Fruit fly (Drosophila melanogaster) whole organism, embryonic: ENCODE data around the gene CG14332.

ENCODE experiments used
- Awh ChIP-seq: fragments of 200-800 bp; sonication (Bioruptor generic); IDR thresholded peaks from 2 replicates; pipeline ENCODE4, ENCODE4 v1.3.6; 2022; ENCODE audit warnings: missing biosample characterization, missing genetic modification characterization
- BEAF-32 ChIP-seq: fragments of 200-800 bp; sonication (Bioruptor generic); optimal IDR thresholded peaks from 3 replicates; lab custom pipeline; 2017; ENCODE audit warnings: missing biosample characterization, missing genetic modification characterization, mild to moderate bottlenecking, moderate library complexity, missing genetic modification reagents
- CG10366 ChIP-seq: fragments of 200-800 bp; sonication (Bioruptor generic); IDR thresholded peaks from 2 replicates; pipeline ENCODE4 v1.3.6; 2022; ENCODE audit warnings: missing biosample characterization, missing genetic modification characterization
- CG11398 ChIP-seq: fragments of 200-800 bp; sonication (Bioruptor generic); optimal IDR thresholded peaks from 2 replicates; lab custom pipeline; 2016; ENCODE audit warnings: missing biosample characterization, missing genetic modification characterization
- CG11456 ChIP-seq: fragments of 200-800 bp; sonication (Bioruptor generic); IDR thresholded peaks from 3 replicates; pipeline ENCODE4 v1.3.6; 2022; ENCODE audit warnings: missing biosample characterization, missing genetic modification characterization
- CG11696 ChIP-seq: fragments of 200-800 bp; sonication (Bioruptor generic); IDR thresholded peaks from 2 replicates; pipeline ENCODE4 v1.3.6; 2022; ENCODE audit warnings: missing biosample characterization, missing genetic modification characterization
- CG11723 ChIP-seq: fragments of 200-800 bp; sonication (Bioruptor generic); optimal IDR thresholded peaks from 2 replicates; lab custom pipeline; 2017; ENCODE audit warnings: missing biosample characterization, mild to moderate bottlenecking, missing genetic modification characterization
- CG12769 ChIP-seq: fragments of 200-800 bp; sonication (Bioruptor generic); optimal IDR thresholded peaks from 2 replicates; lab custom pipeline; 2019; ENCODE audit warnings: missing biosample characterization, mild to moderate bottlenecking, missing genetic modification characterization, moderate library complexity
- CG13894 ChIP-seq: fragments of 200-800 bp; sonication (Bioruptor generic); optimal IDR thresholded peaks from 3 replicates; lab custom pipeline; 2018; ENCODE audit warnings: missing biosample characterization, mild to moderate bottlenecking, missing genetic modification characterization, moderate library complexity
- CG14860 ChIP-seq: fragments of 200-800 bp; sonication (Bioruptor generic); IDR thresholded peaks from 3 replicates; pipeline ENCODE4 v1.3.6; 2022; ENCODE audit warnings: missing biosample characterization, missing genetic modification characterization; ENCODE audit not compliant: partially characterized antibody
- CG16815 ChIP-seq: fragments of 200-800 bp; sonication (Bioruptor generic); optimal IDR thresholded peaks from 3 replicates; lab custom pipeline; 2017; ENCODE audit warnings: missing biosample characterization, mild to moderate bottlenecking, missing genetic modification characterization
- CG2129 ChIP-seq: fragments of 200-800 bp; sonication (Bioruptor generic); IDR thresholded peaks from 2 replicates; pipeline ENCODE4 v1.3.6; 2022; ENCODE audit warnings: missing biosample characterization, missing genetic modification characterization; ENCODE audit not compliant: partially characterized antibody
- CG2199 ChIP-seq: fragments of 200-800 bp; sonication (Bioruptor generic); IDR thresholded peaks from 3 replicates; pipeline ENCODE4 v1.3.6; 2022; ENCODE audit warnings: missing biosample characterization, missing genetic modification characterization
- CG2889 ChIP-seq: fragments of 200-800 bp; sonication (Bioruptor generic); IDR thresholded peaks from 3 replicates; pipeline ENCODE4 v1.3.6; 2022; ENCODE audit warnings: missing biosample characterization, missing genetic modification characterization
- CG33557 ChIP-seq: fragments of 200-800 bp; sonication (Bioruptor generic); optimal IDR thresholded peaks from 2 replicates; lab custom pipeline; 2019; ENCODE audit warnings: missing biosample characterization, mild to moderate bottlenecking, missing genetic modification characterization, moderate library complexity
- CG7928 ChIP-seq: fragments of 200-800 bp; sonication (Bioruptor generic); optimal IDR thresholded peaks from 2 replicates; lab custom pipeline; 2017; ENCODE audit warnings: missing biosample characterization, mild to moderate bottlenecking, missing genetic modification characterization
- Dfd ChIP-seq, 2 experiments: fragments of >200 bp; optimal IDR thresholded peaks; 2 replicates each; lab custom pipeline; 2017; ENCODE audit warnings: missing biosample characterization in 2 of 2, missing genetic modification characterization in 2 of 2
- Elba2 ChIP-seq: fragments of 200-800 bp; sonication (Bioruptor generic); optimal IDR thresholded peaks from 3 replicates; lab custom pipeline; 2016; ENCODE audit warnings: missing biosample characterization, missing genetic modification characterization
- Hr3 ChIP-seq: fragments of 200-800 bp; sonication (Bioruptor generic); optimal IDR thresholded peaks from 3 replicates; lab custom pipeline; 2016; ENCODE audit warnings: missing biosample characterization, missing genetic modification characterization
- NK7.1 ChIP-seq: fragments of 200-800 bp; sonication (Bioruptor generic); optimal IDR thresholded peaks from 3 replicates; lab custom pipeline; 2016; ENCODE audit warnings: missing biosample characterization, missing genetic modification characterization
- Sin3A ChIP-seq: fragments of >200 bp; optimal IDR thresholded peaks from 2 replicates; lab custom pipeline; 2018
- cad ChIP-seq: fragments of >200 bp; optimal IDR thresholded peaks from 2 replicates; lab custom pipeline; 2017; ENCODE audit warnings: missing biosample characterization, missing genetic modification characterization
- chinmo ChIP-seq: fragments of 200-800 bp; sonication (Bioruptor generic); IDR thresholded peaks from 4 replicates; pipeline ENCODE4 v1.3.6; 2022; ENCODE audit warnings: missing biosample characterization, missing genetic modification characterization; ENCODE audit not compliant: partially characterized antibody
- dimm ChIP-seq: fragments of 200-800 bp; sonication (Bioruptor generic); IDR thresholded peaks from 2 replicates; pipeline ENCODE4 v1.3.6; 2022; ENCODE audit warnings: missing biosample characterization, missing genetic modification characterization
- dpn ChIP-seq, 2 experiments: fragments of 200-800 bp; sonication (Bioruptor generic); optimal IDR thresholded peaks; 3 replicates each; lab custom pipeline; 2016; ENCODE audit warnings: missing biosample characterization in 2 of 2, missing genetic modification characterization in 2 of 2
- lbe ChIP-seq: fragments of 200-800 bp; sonication (Bioruptor generic); optimal IDR thresholded peaks from 2 replicates; lab custom pipeline; 2016; ENCODE audit warnings: missing biosample characterization, mild to moderate bottlenecking, missing genetic modification characterization
- luna ChIP-seq: fragments of 200-800 bp; sonication (Bioruptor generic); optimal IDR thresholded peaks from 2 replicates; lab custom pipeline; 2016; ENCODE audit warnings: missing biosample characterization, missing genetic modification characterization
- oc ChIP-seq: fragments of 200-800 bp; sonication (Bioruptor generic); optimal IDR thresholded peaks from 2 replicates; lab custom pipeline; 2018; ENCODE audit warnings: missing biosample characterization, mild to moderate bottlenecking, missing genetic modification characterization, moderate library complexity
- odd ChIP-seq: fragments of 200-800 bp; sonication (Bioruptor generic); optimal IDR thresholded peaks from 2 replicates; lab custom pipeline; 2017; ENCODE audit warnings: missing biosample characterization, mild to moderate bottlenecking, missing genetic modification characterization
- sd ChIP-seq: fragments of 200-800 bp; sonication (Bioruptor generic); optimal IDR thresholded peaks from 3 replicates; lab custom pipeline; 2018; ENCODE audit warnings: missing biosample characterization, mild to moderate bottlenecking, missing genetic modification characterization, moderate library complexity
- sens-2 ChIP-seq: fragments of 200-800 bp; sonication (Bioruptor generic); IDR thresholded peaks from 2 replicates; pipeline ENCODE4 v1.3.6; 2022; ENCODE audit warnings: missing biosample characterization, missing genetic modification characterization
- usp ChIP-seq: fragments of >200 bp; optimal IDR thresholded peaks from 2 replicates; lab custom pipeline; 2017; ENCODE audit warnings: missing biosample characterization, missing genetic modification characterization
- vvl ChIP-seq: fragments of 200-800 bp; sonication (Bioruptor generic); IDR thresholded peaks from 2 replicates; pipeline ENCODE4 v1.3.6; 2022; ENCODE audit warnings: missing biosample characterization, missing genetic modification characterization
- zen2 ChIP-seq: fragments of 200-800 bp; sonication (Bioruptor generic); IDR thresholded peaks from 3 replicates; pipeline ENCODE4 v1.3.6; 2022; ENCODE audit warnings: missing biosample characterization, missing genetic modification characterization; ENCODE audit not compliant: partially characterized antibody

The CG14332 gene

dm6 chr3R:17448758-17449157, 26.8 kb upstream of the CG14332 start, which contains the start of gene Eh:
Eh (minus strand) TSS chr3R:17448858.
- TF ChIP-seq CG7928 = no peak
- TF ChIP-seq Sin3A (lab: Kevin White, UChicago) = no peak
- TF ChIP-seq CG2889 (GFP tag; lab: Robert Waterston, UW) = 0 out of 3 replicates have a peak, but pooled peaks have one; percentile 24

dm6 chr3R:17447615-17448014, 25.6 kb upstream of the CG14332 start:
- peak; percentile 74 for TF ChIP-seq sd (tag; lab: Kevin White, UChicago)
- no peak for TF ChIP-seq CG2129 (GFP tag; lab: Robert Waterston, UW)
- TF ChIP-seq CG12769 = peak; percentile 60
- TF ChIP-seq dimm = no peak
- no peak for TF ChIP-seq CG11398 (GFP tag; lab: Kevin White, UChicago)
- TF ChIP-seq vvl (GFP tag; lab: Robert Waterston, UW) = peak; percentile 60; the same call in 1 of the 2 replicates
- no peak for TF ChIP-seq CG13894 (tag; lab: Kevin White, UChicago)
- TF ChIP-seq Awh (GFP tag; lab: Robert Waterston, UW) = peak; percentile 61
- TF ChIP-seq chinmo (GFP tag; lab: Robert Waterston, UW) = 0 out of 4 replicates have a peak, but pooled peaks have one; percentile 57
- TF ChIP-seq cad (GFP tag; lab: Kevin White, UChicago) = no peak
- no peak for TF ChIP-seq CG10366 (GFP tag; lab: Robert Waterston, UW)
- TF ChIP-seq CG33557 = no peak
- no peak for TF ChIP-seq CG11723

dm6 chr3R:17440628-17441027, 18.6 kb upstream of the CG14332 start, which contains the start of gene CG14331:
CG14331 (minus strand) TSS chr3R:17440728.
- TF ChIP-seq odd (GFP tag; lab: Kevin White, UChicago) (no peak), usp (GFP tag; lab: Kevin White, UChicago) (no peak), CG14860 (no peak), dpn (GFP tag; optimal IDR thresholded peaks at IDR 0.05; lab: Kevin White, UChicago) (no peak), lbe (GFP tag; lab: Kevin White, UChicago) (no peak), oc (tag; lab: Kevin White, UChicago) (no peak), Dfd (GFP tag; optimal IDR thresholded peaks at IDR 0.05; lab: Kevin White, UChicago) (no peak), NK7.1 (GFP tag; lab: Kevin White, UChicago) (no peak), zen2 (GFP tag; lab: Robert Waterston, UW) (no peak)

- TF ChIP-seq CG11456 (GFP tag; lab: Robert Waterston, UW) = no peak
- TF ChIP-seq CG2199 = no peak
- no peak for TF ChIP-seq CG11696
- no peak for TF ChIP-seq BEAF-32 (GFP tag; lab: Kevin White, UChicago)
- no peak for TF ChIP-seq sens-2
These were observed 12.3 kb upstream of the CG14332 start, which contains the start of gene CG44090 for dm6 chr3R:17434330-17434729. CG44090 (minus strand) TSS chr3R:17434430.

- 0 out of 3 replicates have a peak, but pooled peaks have one; percentile 9 for TF ChIP-seq CG11456 (GFP tag; lab: Robert Waterston, UW)
- no peak for TF ChIP-seq Hr3 (GFP tag; lab: Kevin White, UChicago)
- no peak for TF ChIP-seq CG16815 (GFP tag; lab: Kevin White, UChicago)
- peak; percentile 31 for TF ChIP-seq Elba2 (GFP tag; lab: Kevin White, UChicago)
- no peak for TF ChIP-seq luna (GFP tag; lab: Kevin White, UChicago)
These were observed 11.1 kb upstream of the CG14332 start for dm6 chr3R:17433117-17433516.
